Worm (Caenorhabditis elegans) whole organism, L3 larva: ENCODE measurements around the gene ptrn-1.

Source experiments
- R02D3.7 ChIP-seq: fragments of 150-350 bp; optimal IDR thresholded peaks from 2 replicates; lab custom pipeline; 2014; ENCODE audit warnings: missing biosample characterization, missing genetic modification characterization
- ZK546.5 ChIP-seq: sonication (generic microtip); optimal IDR thresholded peaks from 2 replicates; lab custom pipeline; 2017; ENCODE audit warnings: missing biosample characterization, missing genetic modification characterization
- aly-2 ChIP-seq: fragments of 150-350 bp; optimal IDR thresholded peaks from 2 replicates; lab custom pipeline; 2014; ENCODE audit warnings: missing biosample characterization, missing genetic modification characterization
- ama-1 ChIP-seq: fragments of 150-350 bp; optimal IDR thresholded peaks from 2 replicates; lab custom pipeline; 2018
- ceh-82 ChIP-seq: fragments of 150-350 bp; optimal IDR thresholded peaks from 2 replicates; lab custom pipeline; 2014; ENCODE audit warnings: missing biosample characterization, missing genetic modification characterization
- ceh-9 ChIP-seq: sonication (generic microtip); optimal IDR thresholded peaks from 2 replicates; lab custom pipeline; 2018; ENCODE audit warnings: missing biosample characterization, missing genetic modification characterization
- daf-12 ChIP-seq: fragments of 150-350 bp; optimal IDR thresholded peaks from 2 replicates; lab custom pipeline; 2014; ENCODE audit warnings: missing biosample characterization, missing genetic modification reagents, missing genetic modification characterization
- egl-5 ChIP-seq: fragments of 150-350 bp; optimal IDR thresholded peaks from 2 replicates; lab custom pipeline; 2017; ENCODE audit warnings: missing biosample characterization, missing genetic modification reagents, missing genetic modification characterization, inconsistent platforms
- elt-2 ChIP-seq: sonication (generic microtip); optimal IDR thresholded peaks from 2 replicates; lab custom pipeline; 2016; ENCODE audit warnings: missing genetic modification reagents, mild to moderate bottlenecking, missing genetic modification characterization, missing compliant biosample characterization
- elt-3 ChIP-seq, 3 experiments: fragments of 150-350 bp in 1 of 3; sonication (generic microtip) in 2 of 3; optimal IDR thresholded peaks; 2 replicates in 2 of 3; 4 replicates in 1 of 3; lab custom pipeline; 2014 to 2017; ENCODE audit warnings: missing biosample characterization in 3 of 3, missing genetic modification characterization in 3 of 3
- fkh-10 ChIP-seq: sonication (generic microtip); optimal IDR thresholded peaks from 2 replicates; lab custom pipeline; 2017; ENCODE audit warnings: missing biosample characterization, missing genetic modification reagents, missing genetic modification characterization
- fos-1 ChIP-seq: fragments of 150-350 bp; optimal IDR thresholded peaks from 2 replicates; lab custom pipeline; 2014; ENCODE audit warnings: missing biosample characterization, missing genetic modification characterization
- hmg-11 ChIP-seq: sonication (generic microtip); optimal IDR thresholded peaks from 2 replicates; lab custom pipeline; 2016; ENCODE audit warnings: missing genetic modification characterization, missing compliant biosample characterization
- lin-39 ChIP-seq: fragments of 150-350 bp; optimal IDR thresholded peaks from 2 replicates; lab custom pipeline; 2018; ENCODE audit warnings: missing biosample characterization, missing genetic modification reagents, missing genetic modification characterization
- lsy-12 ChIP-seq: sonication (generic microtip); optimal IDR thresholded peaks from 2 replicates; lab custom pipeline; 2016; ENCODE audit warnings: mild to moderate bottlenecking, missing genetic modification characterization, missing compliant biosample characterization
- mdl-1 ChIP-seq: fragments of 150-350 bp; optimal IDR thresholded peaks from 2 replicates; lab custom pipeline; 2014; ENCODE audit warnings: missing biosample characterization, missing genetic modification characterization
- nfya-1 ChIP-seq: sonication (generic microtip); optimal IDR thresholded peaks from 2 replicates; lab custom pipeline; 2017; ENCODE audit warnings: missing genetic modification characterization, mild to moderate bottlenecking, missing compliant biosample characterization, antibody characterized with exemption, moderate library complexity; ENCODE audit not compliant: insufficient read depth
- nhr-11 ChIP-seq: fragments of 150-350 bp; optimal IDR thresholded peaks from 2 replicates; lab custom pipeline; 2014; ENCODE audit warnings: missing biosample characterization, missing genetic modification characterization
- nhr-12 ChIP-seq: fragments of 150-350 bp; optimal IDR thresholded peaks from 2 replicates; lab custom pipeline; 2014; ENCODE audit warnings: missing biosample characterization, missing genetic modification characterization
- nhr-237 ChIP-seq: fragments of 150-350 bp; optimal IDR thresholded peaks from 2 replicates; lab custom pipeline; 2014; ENCODE audit warnings: missing biosample characterization, missing genetic modification characterization
- nhr-67 ChIP-seq: fragments of 150-350 bp; optimal IDR thresholded peaks from 2 replicates; lab custom pipeline; 2014; ENCODE audit warnings: missing biosample characterization, missing genetic modification characterization
- nhr-76 ChIP-seq: fragments of 150-350 bp; sonication (generic microtip); optimal IDR thresholded peaks from 5 replicates; lab custom pipeline; 2014; ENCODE audit warnings: missing biosample characterization, missing genetic modification characterization
- nhr-77 ChIP-seq: fragments of 150-350 bp; optimal IDR thresholded peaks from 2 replicates; lab custom pipeline; 2014; ENCODE audit warnings: missing biosample characterization, missing genetic modification characterization
- pha-4 ChIP-seq: fragments of 150-350 bp; optimal IDR thresholded peaks from 2 replicates; lab custom pipeline; 2014; ENCODE audit warnings: missing biosample characterization, missing genetic modification reagents, missing genetic modification characterization
- sea-2 ChIP-seq: fragments of 150-350 bp; sonication (generic microtip); optimal IDR thresholded peaks from 4 replicates; lab custom pipeline; 2014; ENCODE audit warnings: missing biosample characterization, missing genetic modification reagents, missing genetic modification characterization
- tbx-2 ChIP-seq: sonication (generic microtip); optimal IDR thresholded peaks from 2 replicates; lab custom pipeline; 2016; ENCODE audit warnings: mild to moderate bottlenecking, missing genetic modification characterization, missing compliant biosample characterization
- unc-39 ChIP-seq: sonication (generic microtip); optimal IDR thresholded peaks from 4 replicates; lab custom pipeline; 2017; ENCODE audit warnings: missing biosample characterization, missing genetic modification characterization
- zag-1 ChIP-seq: fragments of 150-350 bp; optimal IDR thresholded peaks from 2 replicates; lab custom pipeline; 2014; ENCODE audit warnings: missing biosample characterization, missing genetic modification characterization
- ztf-11 ChIP-seq: fragments of 150-350 bp; optimal IDR thresholded peaks from 2 replicates; lab custom pipeline; 2014; ENCODE audit warnings: missing biosample characterization, missing genetic modification characterization

Gene ptrn-1

ce11 chrX:16988367-16988766 is 41.7 kb downstream of the ptrn-1 start:
- no peak for TF ChIP-seq unc-39 (tag; lab: Kevin White, UChicago)
- no peak for TF ChIP-seq mdl-1 (tag; lab: Kevin White, UChicago)
- peak; percentile 47 for TF ChIP-seq lin-39
- TF ChIP-seq egl-5: peak; percentile 34
- no peak for TF ChIP-seq nhr-12 (tag; lab: Kevin White, UChicago)
- TF ChIP-seq nhr-237: no peak
- TF ChIP-seq nfya-1 (tag; lab: Kevin White, UChicago): no peak
- no peak for TF ChIP-seq pha-4 (tag; lab: Kevin White, UChicago)
- TF ChIP-seq R02D3.7 (tag; lab: Kevin White, UChicago): no peak
- no peak for TF ChIP-seq aly-2 (tag; lab: Kevin White, UChicago)
- TF ChIP-seq, all 47 proteins: peak for 2

- TF ChIP-seq hmg-11 (tag; lab: Kevin White, UChicago) (no peak), ZK546.5 (tag; lab: Kevin White, UChicago) (no peak), sea-2 (GFP tag; lab: Kevin White, UChicago) (no peak), daf-12 (tag; lab: Kevin White, UChicago) (no peak), nhr-77 (no peak), lsy-12 (tag; lab: Kevin White, UChicago) (no peak), zag-1 (tag; lab: Kevin White, UChicago) (no peak), ceh-82 (tag; lab: Kevin White, UChicago) (no peak), ztf-11 (tag; lab: Kevin White, UChicago) (no peak)
Measured at ce11 chrX:16978308-16978707, 51.7 kb downstream of the ptrn-1 start, which contains the start of gene mbl-1. Gene mbl-1, plus strand, starts transcription at chrX:16978608.

DNA sequence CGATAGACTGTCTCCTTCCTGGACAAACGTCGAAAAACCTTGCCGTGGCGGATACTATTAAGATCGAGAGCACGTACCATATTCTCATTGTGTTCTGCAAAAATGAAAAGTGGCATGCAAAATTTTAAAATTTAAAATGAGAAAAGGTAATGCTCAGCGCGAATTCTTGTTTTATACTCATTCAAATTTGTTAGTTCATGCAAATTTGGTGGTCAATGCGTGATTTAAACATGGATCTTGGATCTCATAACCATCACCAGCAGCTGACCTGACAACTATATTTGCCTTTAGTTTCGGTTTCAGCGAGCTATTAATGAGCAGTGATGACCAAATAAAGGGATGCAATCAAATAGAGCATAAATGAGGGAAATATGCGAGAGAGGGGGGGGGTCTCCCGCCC is 54.0 kb downstream of the ptrn-1 start, which contains the start of gene F52G3.5:
F52G3.5 (minus strand) TSS at position 101 of the 400 bp plus-strand sequence.
- TF ChIP-seq zag-1 (tag; lab: Kevin White, UChicago) (no peak), tbx-2 (tag; lab: Kevin White, UChicago) (no peak), ceh-9 (tag; lab: Kevin White, UChicago) (no peak), ama-1 (lab: Kevin White, UChicago) (no peak), lsy-12 (tag; lab: Kevin White, UChicago) (no peak), fkh-10 (GFP tag; lab: Kevin White, UChicago) (no peak), fos-1 (tag; lab: Kevin White, UChicago) (no peak), nhr-11 (no peak), nhr-67 (tag; lab: Kevin White, UChicago) (no peak), aly-2 (tag; lab: Kevin White, UChicago) (no peak), sea-2 (GFP tag; lab: Kevin White, UChicago) (no peak), nhr-76 (tag; lab: Kevin White, UChicago) (no peak), elt-3 (tag; optimal IDR thresholded peaks at IDR 0.05; lab: Kevin White, UChicago) (no peak), elt-2 (tag; lab: Kevin White, UChicago) (no peak), egl-5 (no peak), nhr-12 (tag; lab: Kevin White, UChicago) (no peak)
